Worm (Caenorhabditis elegans): ENCODE data around the gene C15H11.1.

- TF ChIP-seq pes-1 (GFP tag; IDR thresholded peaks at IDR 0.05) (no peak), ama-1 (optimal IDR thresholded peaks at IDR 0.05) (no peak), aly-1 (tag; optimal IDR thresholded peaks at IDR 0.05) (no peak), ceh-13 (GFP tag; optimal IDR thresholded peaks at IDR 0.05) (no peak), ets-7 (tag; optimal IDR thresholded peaks at IDR 0.05) (no peak), flt-1 (GFP tag; IDR thresholded peaks at IDR 0.05) (no peak), tbx-37 (GFP tag; conservative IDR thresholded peaks at IDR 0.05) (no peak)
Observed at ce11 chrV:14405647-14406046, 12.0 kb downstream of the C15H11.1 start.
